Worm (Caenorhabditis elegans) whole organism, L1 larva: Measurements from ENCODE around the gene dcar-1.
A peak's percentile ranks its signal among the peaks of the same experiment; 100 is the strongest.

Source experiments
- C16A3.4 ChIP-seq: fragments of 150-350 bp; optimal IDR thresholded peaks from 2 replicates; lab custom pipeline; 2014; ENCODE audit warnings: missing biosample characterization, missing genetic modification characterization
- C34B4.2 ChIP-seq: sonication (generic microtip); optimal IDR thresholded peaks from 2 replicates; lab custom pipeline; 2017; ENCODE audit warnings: mild to moderate bottlenecking, missing genetic modification characterization, missing compliant biosample characterization
- F16B12.6 ChIP-seq: fragments of 150-350 bp; optimal IDR thresholded peaks from 2 replicates; lab custom pipeline; 2014; ENCODE audit warnings: missing biosample characterization, missing genetic modification characterization
- Y116A8C.19 ChIP-seq: sonication (generic microtip); optimal IDR thresholded peaks from 2 replicates; lab custom pipeline; 2016; ENCODE audit warnings: missing compliant biosample characterization, missing genetic modification characterization, borderline replicate concordance
- alr-1 ChIP-seq: fragments of 200-800 bp; sonication (Bioruptor generic); optimal IDR thresholded peaks from 2 replicates; lab custom pipeline; 2018; ENCODE audit warnings: borderline replicate concordance, mild to moderate bottlenecking, missing genetic modification characterization, missing compliant biosample characterization
- ceh-8 ChIP-seq: fragments of 200-800 bp; sonication (Bioruptor generic); optimal IDR thresholded peaks from 2 replicates; lab custom pipeline; 2018; ENCODE audit warnings: mild to moderate bottlenecking, missing genetic modification characterization, moderate library complexity, missing compliant biosample characterization
- ceh-88 ChIP-seq: fragments of 200-800 bp; sonication (Bioruptor generic); IDR thresholded peaks from 2 replicates; pipeline ENCODE4 v1.3.6; 2022; ENCODE audit warnings: missing genetic modification characterization, missing compliant biosample characterization
- ceh-90 ChIP-seq: sonication (generic microtip); optimal IDR thresholded peaks from 2 replicates; lab custom pipeline; 2016; ENCODE audit warnings: missing genetic modification characterization, missing compliant biosample characterization
- ces-1 ChIP-seq: fragments of 150-350 bp; optimal IDR thresholded peaks from 2 replicates; lab custom pipeline; 2014; ENCODE audit warnings: missing biosample characterization, missing genetic modification reagents, missing genetic modification characterization
- dpl-1 ChIP-seq, 3 experiments: fragments of 150-350 bp in 2 of 3; sonication (generic microtip) in 1 of 3; optimal IDR thresholded peaks; 2 replicates each; lab custom pipeline; 2014 to 2017; ENCODE audit warnings: missing biosample characterization in 3 of 3, missing genetic modification characterization in 3 of 3, missing genetic modification reagents in 3 of 3
- efl-3 ChIP-seq: fragments of 200-800 bp; sonication (Bioruptor generic); optimal IDR thresholded peaks from 2 replicates; lab custom pipeline; 2018; ENCODE audit warnings: mild to moderate bottlenecking, missing genetic modification characterization, missing compliant biosample characterization
- egl-13 ChIP-seq: sonication (generic microtip); optimal IDR thresholded peaks from 2 replicates; lab custom pipeline; 2016; ENCODE audit warnings: missing genotype, missing genetic modification reagents, missing genetic modification characterization, missing compliant biosample characterization
- elt-2 ChIP-seq: sonication (generic microtip); optimal IDR thresholded peaks from 2 replicates; lab custom pipeline; 2016; ENCODE audit warnings: missing genetic modification characterization, mild to moderate bottlenecking, inconsistent platforms, missing compliant biosample characterization, missing genetic modification reagents
- ets-5 ChIP-seq: fragments of 200-800 bp; sonication (Bioruptor generic); IDR thresholded peaks from 2 replicates; pipeline ENCODE4 v1.3.6; 2022; ENCODE audit warnings: missing genetic modification characterization, missing compliant biosample characterization
- fkh-4 ChIP-seq: sonication (generic microtip); optimal IDR thresholded peaks from 2 replicates; lab custom pipeline; 2016; ENCODE audit warnings: missing compliant biosample characterization, missing genetic modification characterization, borderline replicate concordance
- fkh-8 ChIP-seq: sonication (generic microtip); optimal IDR thresholded peaks from 2 replicates; lab custom pipeline; 2016; ENCODE audit warnings: mild to moderate bottlenecking, missing genetic modification characterization, missing compliant biosample characterization
- fos-1 ChIP-seq: fragments of 150-350 bp; optimal IDR thresholded peaks from 2 replicates; lab custom pipeline; 2014; ENCODE audit warnings: missing biosample characterization, missing genetic modification characterization
- irx-1 ChIP-seq: sonication (generic microtip); optimal IDR thresholded peaks from 2 replicates; lab custom pipeline; 2016; ENCODE audit warnings: missing genetic modification characterization, missing compliant biosample characterization
- jun-1 ChIP-seq: fragments of 150-350 bp; optimal IDR thresholded peaks from 2 replicates; lab custom pipeline; 2014; ENCODE audit warnings: missing biosample characterization, missing genetic modification reagents, missing genetic modification characterization
- lin-14 ChIP-seq: fragments of 200-800 bp; sonication (Bioruptor generic); optimal IDR thresholded peaks from 2 replicates; lab custom pipeline; 2018; ENCODE audit warnings: mild to moderate bottlenecking, missing genetic modification characterization, moderate library complexity, missing compliant biosample characterization
- lin-15B ChIP-seq: fragments of 150-350 bp; sonication (generic microtip); optimal IDR thresholded peaks from 3 replicates; lab custom pipeline; 2014; ENCODE audit warnings: missing biosample characterization, missing genetic modification characterization
- lir-3 ChIP-seq: sonication (generic microtip); optimal IDR thresholded peaks from 2 replicates; lab custom pipeline; 2016; ENCODE audit warnings: mild to moderate bottlenecking, missing genetic modification characterization, moderate library complexity, missing compliant biosample characterization; ENCODE audit not compliant: poor library complexity
- lsy-2 ChIP-seq, 2 experiments: fragments of 150-350 bp; optimal IDR thresholded peaks; 2 replicates each; lab custom pipeline; 2014; ENCODE audit warnings: missing biosample characterization in 2 of 2, missing genetic modification characterization in 2 of 2
- mdl-1 ChIP-seq, 2 experiments: fragments of 150-350 bp; optimal IDR thresholded peaks; 2 replicates each; lab custom pipeline; 2014 to 2017; ENCODE audit warnings: missing biosample characterization in 2 of 2, missing genetic modification characterization in 2 of 2, inconsistent platforms in 1 of 2
- mep-1 ChIP-seq: fragments of 150-350 bp; optimal IDR thresholded peaks from 2 replicates; lab custom pipeline; 2014; ENCODE audit warnings: missing biosample characterization, missing genetic modification characterization
- nhr-11 ChIP-seq: fragments of 150-350 bp; optimal IDR thresholded peaks from 2 replicates; lab custom pipeline; 2014; ENCODE audit warnings: missing biosample characterization, missing genetic modification characterization
- nhr-12 ChIP-seq: sonication (generic microtip); optimal IDR thresholded peaks from 2 replicates; lab custom pipeline; 2017; ENCODE audit warnings: missing biosample characterization, missing genetic modification characterization
- nhr-28 ChIP-seq: fragments of 150-350 bp; optimal IDR thresholded peaks from 2 replicates; lab custom pipeline; 2014; ENCODE audit warnings: missing biosample characterization, missing genetic modification characterization
- nhr-47 ChIP-seq: sonication (generic microtip); optimal IDR thresholded peaks from 2 replicates; lab custom pipeline; 2016; ENCODE audit warnings: mild to moderate bottlenecking, missing genetic modification characterization, moderate library complexity, missing compliant biosample characterization
- nhr-76 ChIP-seq: sonication (generic microtip); optimal IDR thresholded peaks from 2 replicates; lab custom pipeline; 2017; ENCODE audit warnings: missing biosample characterization, missing genetic modification characterization
- nhr-84 ChIP-seq: sonication (generic microtip); optimal IDR thresholded peaks from 2 replicates; lab custom pipeline; 2017; ENCODE audit warnings: missing biosample characterization, missing genetic modification characterization
- nhr-85 ChIP-seq: sonication (generic microtip); peaks from one replicate; lab custom pipeline; 2016; ENCODE audit warnings: missing genetic modification characterization, inconsistent platforms, missing compliant biosample characterization
- nhr-90 ChIP-seq: sonication (generic microtip); optimal IDR thresholded peaks from 2 replicates; lab custom pipeline; 2016; ENCODE audit warnings: mild to moderate bottlenecking, missing genetic modification characterization, missing compliant biosample characterization; ENCODE audit not compliant: poor library complexity
- pax-3 ChIP-seq: fragments of 200-800 bp; sonication (Bioruptor generic); optimal IDR thresholded peaks from 2 replicates; lab custom pipeline; 2018; ENCODE audit warnings: mild to moderate bottlenecking, missing genetic modification characterization, moderate library complexity, missing compliant biosample characterization
- rnt-1 ChIP-seq: sonication (generic microtip); optimal IDR thresholded peaks from 2 replicates; lab custom pipeline; 2016; ENCODE audit warnings: mild to moderate bottlenecking, missing genetic modification characterization, moderate library complexity, missing compliant biosample characterization
- skn-1 ChIP-seq: fragments of 150-350 bp; optimal IDR thresholded peaks from 2 replicates; lab custom pipeline; 2014; ENCODE audit warnings: missing biosample characterization, missing genetic modification characterization
- snpc-4 ChIP-seq: fragments of 150-350 bp; optimal IDR thresholded peaks from 2 replicates; lab custom pipeline; 2014; ENCODE audit warnings: missing biosample characterization, missing genetic modification characterization
- sup-37 ChIP-seq: fragments of 200-800 bp; sonication (Bioruptor generic); optimal IDR thresholded peaks from 2 replicates; lab custom pipeline; 2018; ENCODE audit warnings: mild to moderate bottlenecking, missing genetic modification characterization, missing compliant biosample characterization
- tbx-2 ChIP-seq: sonication (generic microtip); optimal IDR thresholded peaks from 2 replicates; lab custom pipeline; 2016; ENCODE audit warnings: missing genetic modification characterization, missing compliant biosample characterization
- unc-30 ChIP-seq: sonication (generic microtip); optimal IDR thresholded peaks from 2 replicates; lab custom pipeline; 2017; ENCODE audit warnings: missing biosample characterization, missing genetic modification characterization
- unc-62 ChIP-seq: fragments of 150-350 bp; optimal IDR thresholded peaks from 2 replicates; lab custom pipeline; 2014; ENCODE audit warnings: missing biosample characterization, missing genetic modification reagents, missing genetic modification characterization
- unc-86 ChIP-seq: sonication (generic microtip); optimal IDR thresholded peaks from 2 replicates; lab custom pipeline; 2016; ENCODE audit warnings: missing genetic modification characterization, missing compliant biosample characterization
- xbp-1 ChIP-seq: sonication (generic microtip); optimal IDR thresholded peaks from 2 replicates; lab custom pipeline; 2016; ENCODE audit warnings: missing genetic modification characterization, missing compliant biosample characterization
- zag-1 ChIP-seq: fragments of 150-350 bp; optimal IDR thresholded peaks from 2 replicates; lab custom pipeline; 2014; ENCODE audit warnings: missing biosample characterization, missing genetic modification characterization
- zip-4 ChIP-seq: fragments of 200-800 bp; sonication (Bioruptor generic); optimal IDR thresholded peaks from 2 replicates; lab custom pipeline; 2018; ENCODE audit warnings: mild to moderate bottlenecking, missing genetic modification characterization, moderate library complexity, missing compliant biosample characterization
- ztf-11 ChIP-seq, 2 experiments: sonication (generic microtip); optimal IDR thresholded peaks; 2 replicates each; lab custom pipeline; 2016 to 2017; ENCODE audit warnings: missing genetic modification characterization in 2 of 2, missing biosample characterization in 1 of 2, missing compliant biosample characterization in 1 of 2

Gene dcar-1

ce11 chrV:17905765-17906164 is 4.4 kb upstream of the dcar-1 start (continued):
- TF ChIP-seq efl-3 (GFP tag; lab: Kevin White, UChicago) (no peak), sup-37 (GFP tag; lab: Kevin White, UChicago) (no peak), fos-1 (tag; lab: Kevin White, UChicago) (no peak)

DNA sequence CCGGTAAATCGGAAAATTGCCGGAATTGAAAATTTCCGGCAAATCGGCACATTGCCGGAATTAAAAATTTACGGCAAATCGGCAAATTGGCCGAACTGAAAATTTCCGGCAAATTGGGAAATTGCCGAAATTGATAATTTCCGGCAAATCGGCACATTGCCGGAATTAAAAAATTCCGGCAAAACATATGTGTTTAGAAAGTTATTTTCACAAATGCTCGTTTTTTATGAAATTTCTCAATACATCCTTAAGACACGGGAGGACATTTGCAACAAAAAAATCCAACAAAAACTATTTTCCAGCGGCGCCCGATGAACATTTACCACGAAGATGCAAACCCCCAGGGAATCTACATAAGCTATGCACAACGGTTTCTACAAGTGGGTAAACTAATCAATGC is 8.6 kb downstream of the dcar-1 start, which contains the start of gene C06H5.8:
Gene C06H5.8, plus strand, starts transcription at position 301 of the 400 bp plus-strand sequence.
- TF ChIP-seq F16B12.6 (tag; lab: Kevin White, UChicago), result no peak
- no peak for TF ChIP-seq unc-30
- TF ChIP-seq fkh-8, result no peak
- no peak for TF ChIP-seq Y116A8C.19 (tag; lab: Kevin White, UChicago)
- TF ChIP-seq fkh-4 (tag; lab: Kevin White, UChicago), result no peak
- TF ChIP-seq elt-2 (tag; lab: Kevin White, UChicago), result no peak
- TF ChIP-seq ceh-8, result no peak
- no peak for TF ChIP-seq nhr-90 (tag; lab: Kevin White, UChicago)
- TF ChIP-seq nhr-47 (tag; lab: Kevin White, UChicago), result no peak
- TF ChIP-seq, all 84 proteins: peak for 0

DNA sequence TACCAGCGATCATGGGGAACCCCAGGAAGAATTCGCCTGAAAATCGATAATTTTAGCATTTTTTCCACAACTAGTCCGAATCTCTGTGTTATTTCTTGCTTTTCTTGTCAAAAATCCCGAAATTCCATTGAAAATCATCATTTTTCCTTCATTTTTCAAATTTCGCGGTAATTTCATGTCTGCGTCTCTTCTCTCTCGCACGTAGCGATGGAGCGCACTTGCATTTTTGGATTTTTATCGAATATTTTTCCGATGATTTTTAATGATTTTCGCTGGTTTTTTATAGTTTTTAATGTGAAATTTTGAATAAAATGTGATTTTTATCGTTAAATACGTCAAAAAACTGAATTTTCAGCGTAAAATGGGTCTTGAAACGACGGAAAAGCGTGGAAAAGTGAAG is 11.3 kb downstream of the dcar-1 start, which contains the start of gene E01B7.2:
Gene E01B7.2, plus strand, starts transcription at position 350 of the 400 bp plus-strand sequence.
- TF ChIP-seq nhr-76 (tag; lab: Kevin White, UChicago) (no peak), unc-62 (GFP tag; lab: Kevin White, UChicago) (no peak), lir-3 (tag; lab: Kevin White, UChicago) (no peak), C34B4.2 (no peak), egl-13 (tag; lab: Kevin White, UChicago) (peak; percentile 46), sup-37 (GFP tag; lab: Kevin White, UChicago) (no peak), ets-5 (no peak), dpl-1 (GFP tag; optimal IDR thresholded peaks at IDR 0.05; lab: Kevin White, UChicago) (peak; percentile 97 to 98 (median 98)), skn-1 (peak; percentile 99), tbx-2 (tag; lab: Kevin White, UChicago) (peak; percentile 86), zag-1 (tag; lab: Kevin White, UChicago) (no peak), nhr-11 (peak; percentile 81), alr-1 (tag; lab: Kevin White, UChicago) (no peak), zip-4 (GFP tag; lab: Kevin White, UChicago) (peak; percentile 53), lsy-2 (tag; optimal IDR thresholded peaks at IDR 0.05; lab: Kevin White, UChicago) (peak; percentile 90 to 91), ceh-90 (tag; lab: Kevin White, UChicago) (peak; percentile 12), ceh-88 (GFP tag; lab: Robert Waterston, UW) (peak; percentile 33; the same call in 1 of the 2 replicates), ceh-8 (no peak), elt-2 (tag; lab: Kevin White, UChicago) (peak; percentile 26), irx-1 (tag; lab: Kevin White, UChicago) (peak; percentile 67), fkh-4 (tag; lab: Kevin White, UChicago) (no peak), unc-30 (no peak), nhr-28 (tag; lab: Kevin White, UChicago) (no peak), unc-86 (peak; percentile 83), Y116A8C.19 (tag; lab: Kevin White, UChicago) (no peak), nhr-12 (tag; lab: Kevin White, UChicago) (no peak), mdl-1 (tag; optimal IDR thresholded peaks at IDR 0.05; lab: Kevin White, UChicago) (peak in 1 of 2 experiments; percentile 68), xbp-1 (tag; lab: Kevin White, UChicago) (peak; percentile 81), rnt-1 (tag; lab: Kevin White, UChicago) (peak; percentile 90), snpc-4 (peak; percentile 73), F16B12.6 (tag; lab: Kevin White, UChicago) (peak; percentile 77), ces-1 (GFP tag; lab: Kevin White, UChicago) (no peak), efl-3 (GFP tag; lab: Kevin White, UChicago) (no peak), mep-1 (peak; percentile 87), nhr-85 (tag; lab: Kevin White, UChicago) (peak; percentile 90), ztf-11 (tag; optimal IDR thresholded peaks at IDR 0.05; lab: Kevin White, UChicago) (peak in 1 of 2 experiments; percentile 52), pax-3 (no peak), nhr-84 (tag; lab: Kevin White, UChicago) (no peak), lin-14 (GFP tag; lab: Kevin White, UChicago) (no peak), lin-15B (tag; lab: Kevin White, UChicago) (peak; percentile 76), C16A3.4 (tag; lab: Kevin White, UChicago) (peak; percentile 71), jun-1 (tag; lab: Kevin White, UChicago) (peak; percentile 68), nhr-90 (tag; lab: Kevin White, UChicago) (peak; percentile 82)
